Worm (Caenorhabditis elegans) whole organism, young adult: ENCODE results near the gene C24A3.9.

Source experiments
- B0019.2 ChIP-seq: fragments of 200-800 bp; sonication (Bioruptor generic); conservative IDR thresholded peaks from 2 replicates; pipeline ENCODE4 v1.3.6; 2022; ENCODE audit warnings: missing genetic modification reagents, missing genetic modification characterization, missing compliant biosample characterization
- D2030.7 ChIP-seq: fragments of 200-800 bp; sonication (Bioruptor generic); IDR thresholded peaks from 2 replicates; pipeline ENCODE4 v1.3.6; 2022; ENCODE audit warnings: missing genetic modification reagents, missing genetic modification characterization, missing compliant biosample characterization
- F10E7.11 ChIP-seq: sonication (generic microtip); optimal IDR thresholded peaks from 2 replicates; lab custom pipeline; 2017; ENCODE audit warnings: mild to moderate bottlenecking, missing genetic modification characterization, moderate library complexity, missing compliant biosample characterization
- F33H1.4 ChIP-seq: fragments of 200-800 bp; sonication (Bioruptor generic); IDR thresholded peaks from 2 replicates; pipeline ENCODE4 v1.3.6; 2022; ENCODE audit warnings: missing genetic modification reagents, missing genetic modification characterization, missing compliant biosample characterization
- F57A8.1 ChIP-seq: fragments of 200-800 bp; sonication (Bioruptor generic); optimal IDR thresholded peaks from 2 replicates; lab custom pipeline; 2018; ENCODE audit warnings: mild to moderate bottlenecking, missing genetic modification characterization, moderate library complexity, missing compliant biosample characterization
- K12H6.12 ChIP-seq: fragments of 200-800 bp; sonication (Bioruptor generic); optimal IDR thresholded peaks from 2 replicates; lab custom pipeline; 2018; ENCODE audit warnings: mild to moderate bottlenecking, missing genetic modification characterization, missing compliant biosample characterization
- akir-1 ChIP-seq: fragments of 200-800 bp; sonication (Bioruptor generic); optimal IDR thresholded peaks from 2 replicates; lab custom pipeline; 2018; ENCODE audit warnings: mild to moderate bottlenecking, missing genetic modification characterization, moderate library complexity, missing compliant biosample characterization
- attf-3 ChIP-seq: fragments of 200-800 bp; sonication (Bioruptor generic); conservative IDR thresholded peaks from 2 replicates; pipeline ENCODE4 v1.3.6; 2022; ENCODE audit warnings: missing genetic modification reagents, missing genetic modification characterization, missing compliant biosample characterization
- attf-6 ChIP-seq: fragments of 200-800 bp; sonication (Bioruptor generic); IDR thresholded peaks from 2 replicates; pipeline ENCODE4 v1.3.6; 2022; ENCODE audit warnings: missing genetic modification reagents, missing genetic modification characterization, missing compliant biosample characterization
- bed-2 ChIP-seq: fragments of 200-800 bp; sonication (Bioruptor generic); IDR thresholded peaks from 2 replicates; pipeline ENCODE4 v1.3.6; 2022; ENCODE audit warnings: missing genetic modification reagents, missing genetic modification characterization, missing compliant biosample characterization
- ceh-100 ChIP-seq: fragments of 200-800 bp; sonication (Bioruptor generic); IDR thresholded peaks from 2 replicates; pipeline ENCODE4 v1.3.6; 2022; ENCODE audit warnings: missing genetic modification reagents, missing genetic modification characterization, missing compliant biosample characterization
- ceh-27 ChIP-seq: fragments of 200-800 bp; sonication (Bioruptor generic); optimal IDR thresholded peaks from 2 replicates; lab custom pipeline; 2018; ENCODE audit warnings: mild to moderate bottlenecking, missing genetic modification characterization, moderate library complexity, missing compliant biosample characterization
- die-1 ChIP-seq: sonication (generic microtip); optimal IDR thresholded peaks from 2 replicates; lab custom pipeline; 2016; ENCODE audit warnings: missing genotype, mild to moderate bottlenecking, missing genetic modification characterization, missing compliant biosample characterization
- dox-1 ChIP-seq: fragments of 200-800 bp; sonication (Bioruptor generic); IDR thresholded peaks from 2 replicates; pipeline ENCODE4 v1.3.6; 2022; ENCODE audit warnings: missing genetic modification reagents, missing genetic modification characterization, missing compliant biosample characterization
- dpff-1 ChIP-seq: sonication (generic microtip); optimal IDR thresholded peaks from 2 replicates; lab custom pipeline; 2017; ENCODE audit warnings: mild to moderate bottlenecking, missing genetic modification characterization, missing compliant biosample characterization
- dpl-1 ChIP-seq: fragments of 150-350 bp; optimal IDR thresholded peaks from 2 replicates; lab custom pipeline; 2014; ENCODE audit warnings: missing biosample characterization, missing genetic modification reagents, missing genetic modification characterization
- ekl-4 ChIP-seq: fragments of 200-800 bp; sonication (Bioruptor generic); IDR thresholded peaks from 2 replicates; pipeline ENCODE4 v1.3.6; 2022; ENCODE audit warnings: missing genetic modification reagents, missing genetic modification characterization, missing compliant biosample characterization
- fkh-3 ChIP-seq: sonication (generic microtip); optimal IDR thresholded peaks from 2 replicates; lab custom pipeline; 2016; ENCODE audit warnings: mild to moderate bottlenecking, missing genetic modification characterization, missing compliant biosample characterization
- let-607 ChIP-seq, 2 experiments: fragments of 200-800 bp in 1 of 2; sonication (Bioruptor generic) in 1 of 2; sonication (generic microtip) in 1 of 2; optimal IDR thresholded peaks; 2 replicates each; lab custom pipeline; 2016 to 2018; ENCODE audit warnings: mild to moderate bottlenecking in 2 of 2, missing compliant biosample characterization in 2 of 2, missing genetic modification characterization in 2 of 2, moderate library complexity in 2 of 2, missing genotype in 1 of 2
- lir-1 ChIP-seq: fragments of 200-800 bp; sonication (Bioruptor generic); conservative IDR thresholded peaks from 2 replicates; pipeline ENCODE4 v1.3.6; 2022; ENCODE audit warnings: missing genetic modification reagents, missing genetic modification characterization, missing compliant biosample characterization
- lsl-1 ChIP-seq: fragments of 200-800 bp; sonication (Bioruptor generic); optimal IDR thresholded peaks from 2 replicates; lab custom pipeline; 2018; ENCODE audit warnings: mild to moderate bottlenecking, missing genetic modification characterization, moderate library complexity, missing compliant biosample characterization
- madf-6 ChIP-seq: fragments of 200-800 bp; sonication (Bioruptor generic); IDR thresholded peaks from 2 replicates; pipeline ENCODE4 v1.3.6; 2022; ENCODE audit warnings: missing genetic modification reagents, missing genetic modification characterization, missing compliant biosample characterization
- madf-8 ChIP-seq: fragments of 200-800 bp; sonication (Bioruptor generic); conservative IDR thresholded peaks from 2 replicates; pipeline ENCODE4 v1.3.6; 2022; ENCODE audit warnings: missing genetic modification reagents, missing genetic modification characterization, missing compliant biosample characterization
- mcd-1 ChIP-seq: fragments of 200-800 bp; sonication (Bioruptor generic); IDR thresholded peaks from 2 replicates; pipeline ENCODE4 v1.3.6; 2022; ENCODE audit warnings: missing genetic modification reagents, missing genetic modification characterization, missing compliant biosample characterization
- nfya-2 ChIP-seq: fragments of 200-800 bp; sonication (Bioruptor generic); IDR thresholded peaks from 2 replicates; pipeline ENCODE4 v1.3.6; 2022; ENCODE audit warnings: missing genetic modification reagents, missing genetic modification characterization, missing compliant biosample characterization
- nhr-27 ChIP-seq: fragments of 200-800 bp; sonication (Bioruptor generic); optimal IDR thresholded peaks from 2 replicates; lab custom pipeline; 2018; ENCODE audit warnings: mild to moderate bottlenecking, missing genetic modification characterization, moderate library complexity, missing compliant biosample characterization
- snpc-4 ChIP-seq, 5 experiments: fragments of 150-350 bp in 1 of 5; sonication (generic microtip) in 4 of 5; optimal IDR thresholded peaks; 2 replicates each; lab custom pipeline; 2014 to 2018; ENCODE audit warnings: missing genetic modification characterization in 5 of 5, missing biosample characterization in 3 of 5, antibody characterized with exemption in 2 of 5, mild to moderate bottlenecking in 2 of 5, missing compliant biosample characterization in 2 of 5, missing genotype in 2 of 5, moderate library complexity in 2 of 5, missing genetic modification reagents in 1 of 5
- sptf-2 ChIP-seq: fragments of 200-800 bp; sonication (Bioruptor generic); optimal IDR thresholded peaks from 2 replicates; lab custom pipeline; 2018; ENCODE audit warnings: mild to moderate bottlenecking, missing genetic modification characterization, missing compliant biosample characterization
- tbp1 ChIP-seq: fragments of 200-800 bp; sonication (Bioruptor generic); optimal IDR thresholded peaks from 2 replicates; lab custom pipeline; 2018; ENCODE audit warnings: mild to moderate bottlenecking, missing genetic modification characterization, missing compliant biosample characterization
- tbx-9 ChIP-seq: sonication (generic microtip); optimal IDR thresholded peaks from 2 replicates; lab custom pipeline; 2016; ENCODE audit warnings: borderline replicate concordance, missing genetic modification characterization, inconsistent platforms, missing compliant biosample characterization
- unc-130 ChIP-seq: sonication (generic microtip); optimal IDR thresholded peaks from 2 replicates; lab custom pipeline; 2016; ENCODE audit warnings: missing genetic modification reagents, missing genetic modification characterization, missing compliant biosample characterization
- xnd-1 ChIP-seq: sonication (generic microtip); optimal IDR thresholded peaks from 2 replicates; lab custom pipeline; 2016; ENCODE audit warnings: missing genotype, missing genetic modification reagents, missing genetic modification characterization, missing compliant biosample characterization
- ztf-26 ChIP-seq: sonication (generic microtip); optimal IDR thresholded peaks from 2 replicates; lab custom pipeline; 2017; ENCODE audit warnings: missing genetic modification characterization, missing compliant biosample characterization
- ztf-6 ChIP-seq: fragments of 200-800 bp; sonication (Bioruptor generic); IDR thresholded peaks from 2 replicates; pipeline ENCODE4 v1.3.6; 2022; ENCODE audit warnings: missing genetic modification reagents, missing genetic modification characterization, missing compliant biosample characterization

The C24A3.9 gene

ce11 chrX:9010418-9010817, at the start of gene C24A3.9:
Gene C24A3.9, minus strand, starts transcription at chrX:9010518.
- TF ChIP-seq attf-6 (GFP tag; lab: Robert Waterston, UW) (no peak), ztf-26 (tag; lab: Kevin White, UChicago) (no peak), madf-8 (GFP tag; lab: Robert Waterston, UW) (no peak), snpc-4 (GFP tag; optimal IDR thresholded peaks at IDR 0.05; lab: Kevin White, UChicago) (no peak), snpc-4 (tag; optimal IDR thresholded peaks at IDR 0.05; lab: Kevin White, UChicago) (no peak), K12H6.12 (tag; lab: Kevin White, UChicago) (no peak), lsl-1 (GFP tag; lab: Kevin White, UChicago) (no peak), unc-130 (GFP tag; lab: Kevin White, UChicago) (no peak)
- TF ChIP-seq, all 124 proteins: peak for 0

ce11 chrX:9057352-9057751, 47.0 kb upstream of the C24A3.9 start, which contains the start of gene F47E1.2:
Gene F47E1.2, plus strand, starts transcription at chrX:9057652.
- TF ChIP-seq nhr-27 (no peak), lir-1 (GFP tag; lab: Robert Waterston, UW) (no peak), snpc-4 (GFP tag; optimal IDR thresholded peaks at IDR 0.05; lab: Kevin White, UChicago) (no peak), snpc-4 (tag; optimal IDR thresholded peaks at IDR 0.05; lab: Kevin White, UChicago) (no peak), fkh-3 (tag; lab: Kevin White, UChicago) (no peak), let-607 (tag; optimal IDR thresholded peaks at IDR 0.05; lab: Kevin White, UChicago) (no peak), akir-1 (GFP tag; lab: Kevin White, UChicago) (no peak), mcd-1 (GFP tag; lab: Robert Waterston, UW) (no peak), xnd-1 (no peak), ceh-27 (GFP tag; lab: Kevin White, UChicago) (no peak), ztf-6 (GFP tag; lab: Robert Waterston, UW) (no peak), nfya-2 (GFP tag; lab: Robert Waterston, UW) (no peak), B0019.2 (GFP tag; lab: Robert Waterston, UW) (no peak), sptf-2 (GFP tag; lab: Kevin White, UChicago) (no peak), ceh-100 (no peak), madf-6 (GFP tag; lab: Robert Waterston, UW) (no peak), dpl-1 (GFP tag; lab: Kevin White, UChicago) (no peak)

- TF ChIP-seq lir-1 (GFP tag; lab: Robert Waterston, UW) (no peak), ekl-4 (GFP tag; lab: Robert Waterston, UW) (no peak), F33H1.4 (GFP tag; lab: Robert Waterston, UW) (no peak), attf-3 (GFP tag; lab: Robert Waterston, UW) (no peak), ztf-26 (tag; lab: Kevin White, UChicago) (no peak)
Measured at ce11 chrX:9053426-9053825, 43.1 kb upstream of the C24A3.9 start.

ce11 chrX:9048657-9049056, 38.3 kb upstream of the C24A3.9 start, which contains the start of gene F47E1.20:
Gene F47E1.20, plus strand, starts transcription at chrX:9048957.
- TF ChIP-seq tbx-9 (tag; lab: Kevin White, UChicago) (no peak), die-1 (tag; lab: Kevin White, UChicago) (no peak), tbp1 (no peak), F10E7.11 (tag; lab: Kevin White, UChicago) (no peak), bed-2 (GFP tag; lab: Robert Waterston, UW) (no peak), dpl-1 (GFP tag; lab: Kevin White, UChicago) (no peak), D2030.7 (GFP tag; lab: Robert Waterston, UW) (no peak), F57A8.1 (GFP tag; lab: Kevin White, UChicago) (no peak), dpff-1 (no peak), dox-1 (GFP tag; lab: Robert Waterston, UW) (no peak)
- TF ChIP-seq, all 124 proteins: peak for 0
